Worm (Caenorhabditis elegans): ENCODE data around the gene T09F3.2.

T09F3.2 gene

DNA sequence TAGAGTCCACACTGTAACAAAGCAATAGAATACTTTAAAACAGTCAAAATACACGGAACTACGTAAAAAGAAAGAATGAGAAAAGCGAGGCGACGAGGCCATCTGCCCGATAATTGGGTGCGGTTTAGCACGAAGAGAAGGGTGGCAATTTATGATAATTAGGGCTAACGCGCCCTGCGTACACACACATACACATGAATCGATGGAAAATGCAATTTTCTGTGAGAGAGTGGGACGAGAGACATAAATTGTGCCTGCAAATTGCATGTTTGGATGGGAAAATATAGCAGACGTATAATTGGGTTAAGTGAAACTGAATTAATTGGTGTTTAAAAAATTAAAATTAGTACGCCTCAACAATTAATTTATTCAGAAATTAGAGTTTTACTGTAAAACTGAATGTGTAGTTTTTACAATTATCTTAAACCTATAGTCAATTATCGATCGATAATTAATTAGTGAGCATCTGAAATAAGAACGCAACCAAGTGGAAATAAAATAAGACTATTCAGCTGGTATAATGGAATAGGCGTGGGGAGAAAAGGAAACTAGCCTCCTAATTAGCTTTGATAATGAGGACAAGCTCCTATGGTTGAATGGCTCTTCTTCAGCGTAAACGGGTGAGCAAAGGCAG, 17.3 kb upstream of the T09F3.2 start:
- no peak for TF ChIP-seq nhr-11 (tag; optimal IDR thresholded peaks at IDR 0.05)
- no peak for TF ChIP-seq nhr-237 (tag; optimal IDR thresholded peaks at IDR 0.05)
- TF ChIP-seq nhr-10 (tag; optimal IDR thresholded peaks at IDR 0.05) = no peak
- peak; percentile 32 for TF ChIP-seq C34F6.9 (tag; optimal IDR thresholded peaks at IDR 0.05)
- peak; percentile 60 for TF ChIP-seq nhr-25 (tag; optimal IDR thresholded peaks at IDR 0.05)
- TF ChIP-seq nhr-21 (tag; optimal IDR thresholded peaks at IDR 0.05) = no peak
- TF ChIP-seq crh-2 (tag; optimal IDR thresholded peaks at IDR 0.05) = no peak
- TF ChIP-seq sem-4 (tag; optimal IDR thresholded peaks at IDR 0.05) = peak; percentile 58
- TF ChIP-seq elt-3 (tag; optimal IDR thresholded peaks at IDR 0.05) = no peak
- no peak for TF ChIP-seq sma-3 (GFP tag; optimal IDR thresholded peaks at IDR 0.05)
- TF ChIP-seq zag-1 (tag; optimal IDR thresholded peaks at IDR 0.05) = no peak
- TF ChIP-seq blmp-1 (tag; optimal IDR thresholded peaks at IDR 0.05; ENCODE audit: insufficient read depth) = no peak
- TF ChIP-seq lsy-2 (tag; optimal IDR thresholded peaks at IDR 0.05) = peak in 1 of 2 experiments; percentile 5
- TF ChIP-seq lin-39 (tag; optimal IDR thresholded peaks at IDR 0.05) = no peak
- TF ChIP-seq mab-5 (tag; optimal IDR thresholded peaks at IDR 0.05) = no peak

DNA sequence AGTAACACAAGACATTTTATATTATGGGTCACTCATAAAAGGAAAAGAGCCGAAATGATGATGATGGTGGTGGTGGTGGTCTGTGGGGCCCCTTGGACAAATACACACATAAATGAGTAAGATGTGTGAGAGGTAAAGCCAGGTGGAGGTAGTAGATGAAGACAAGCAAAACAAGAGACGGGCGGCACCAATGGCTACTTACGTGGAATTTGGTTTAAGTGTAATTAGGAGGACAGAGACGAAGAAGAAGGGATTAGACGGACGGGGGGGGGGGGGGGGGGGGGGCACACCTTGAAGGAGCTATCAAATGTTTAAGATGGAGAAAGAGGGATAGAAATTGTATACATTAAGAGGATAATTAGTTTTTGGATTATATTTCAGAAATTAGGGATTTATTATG, 16.2 kb upstream of the T09F3.2 start:
- TF ChIP-seq nhr-129 (tag; optimal IDR thresholded peaks at IDR 0.05) (no peak), lin-13 (GFP tag; optimal IDR thresholded peaks at IDR 0.05) (no peak), fos-1 (tag; optimal IDR thresholded peaks at IDR 0.05) (no peak), unc-55 (GFP tag; optimal IDR thresholded peaks at IDR 0.05) (no peak), elt-3 (tag; optimal IDR thresholded peaks at IDR 0.05) (no peak), unc-62 (GFP tag; optimal IDR thresholded peaks at IDR 0.05) (no peak), sma-3 (GFP tag; optimal IDR thresholded peaks at IDR 0.05) (no peak), gmeb-1 (tag; optimal IDR thresholded peaks at IDR 0.05) (no peak), nhr-25 (tag; optimal IDR thresholded peaks at IDR 0.05) (no peak), F13H6.1 (tag; optimal IDR thresholded peaks at IDR 0.05) (no peak), unc-39 (tag; optimal IDR thresholded peaks at IDR 0.05) (no peak), nhr-12 (tag; optimal IDR thresholded peaks at IDR 0.05) (no peak), peb-1 (tag; optimal IDR thresholded peaks at IDR 0.05) (no peak), nhr-77 (tag; optimal IDR thresholded peaks at IDR 0.05) (no peak), mab-5 (tag; optimal IDR thresholded peaks at IDR 0.05) (no peak), nhr-23 (tag; optimal IDR thresholded peaks at IDR 0.05) (no peak), ZK546.5 (tag; optimal IDR thresholded peaks at IDR 0.05) (no peak), ztf-1 (GFP tag; conservative IDR thresholded peaks at IDR 0.05) (no peak)

ce11 chrII:10377901-10378300, 13.1 kb upstream of the T09F3.2 start:
- TF ChIP-seq C34F6.9 (tag; optimal IDR thresholded peaks at IDR 0.05) (no peak), mdl-1 (tag; optimal IDR thresholded peaks at IDR 0.05) (no peak), nhr-6 (tag; optimal IDR thresholded peaks at IDR 0.05) (no peak), lsy-2 (tag; optimal IDR thresholded peaks at IDR 0.05) (peak in 1 of 2 experiments; percentile 17), nhr-77 (tag; optimal IDR thresholded peaks at IDR 0.05) (no peak), Y55F3AM.14 (GFP tag; optimal IDR thresholded peaks at IDR 0.05) (no peak)

- TF ChIP-seq unc-55 (GFP tag; optimal IDR thresholded peaks at IDR 0.05) = peak; percentile 27
- no peak for TF ChIP-seq nhr-11 (tag; optimal IDR thresholded peaks at IDR 0.05)
- TF ChIP-seq peb-1 (tag; optimal IDR thresholded peaks at IDR 0.05) = no peak
- peak; percentile 28 for TF ChIP-seq C34F6.9 (tag; optimal IDR thresholded peaks at IDR 0.05)
- TF ChIP-seq aly-2 (tag; optimal IDR thresholded peaks at IDR 0.05) = no peak
- no peak for TF ChIP-seq mab-5 (tag; optimal IDR thresholded peaks at IDR 0.05)
- no peak for TF ChIP-seq mdl-1 (tag; optimal IDR thresholded peaks at IDR 0.05)
- TF ChIP-seq dmd-4 (tag; optimal IDR thresholded peaks at IDR 0.05) = no peak
These were observed 11.4 kb upstream of the T09F3.2 start for ce11 chrII:10379546-10379945.

ce11 chrII:10382247-10382646, 8.7 kb upstream of the T09F3.2 start:
- TF ChIP-seq nhr-21 (tag; optimal IDR thresholded peaks at IDR 0.05) = peak; percentile 1
- TF ChIP-seq R02D3.7 (tag; optimal IDR thresholded peaks at IDR 0.05) = no peak
- no peak for TF ChIP-seq unc-55 (GFP tag; optimal IDR thresholded peaks at IDR 0.05)
- peak; percentile 49 for TF ChIP-seq gmeb-1 (tag; optimal IDR thresholded peaks at IDR 0.05)
- TF ChIP-seq lin-39 (tag; optimal IDR thresholded peaks at IDR 0.05) = no peak
- no peak for TF ChIP-seq ztf-11 (tag; optimal IDR thresholded peaks at IDR 0.05)
- no peak for TF ChIP-seq nhr-237 (tag; optimal IDR thresholded peaks at IDR 0.05)
- TF ChIP-seq nhr-11 (tag; optimal IDR thresholded peaks at IDR 0.05) = no peak
- no peak for TF ChIP-seq nhr-10 (tag; optimal IDR thresholded peaks at IDR 0.05)
- peak; percentile 40 for TF ChIP-seq blmp-1 (tag; optimal IDR thresholded peaks at IDR 0.05; ENCODE audit: insufficient read depth)
- TF ChIP-seq nhr-77 (tag; optimal IDR thresholded peaks at IDR 0.05) = no peak
- TF ChIP-seq mbf-1 (tag; optimal IDR thresholded peaks at IDR 0.05) = no peak
- no peak for TF ChIP-seq unc-39 (tag; optimal IDR thresholded peaks at IDR 0.05)
- TF ChIP-seq elt-1 (tag; optimal IDR thresholded peaks at IDR 0.05) = no peak
- TF ChIP-seq sma-9 (GFP tag; optimal IDR thresholded peaks at IDR 0.05) = peak; percentile 74
- TF ChIP-seq sma-9 (tag; optimal IDR thresholded peaks at IDR 0.05) = no peak
- no peak for TF ChIP-seq ama-1 (optimal IDR thresholded peaks at IDR 0.05)
- no peak for TF ChIP-seq elt-3 (tag; optimal IDR thresholded peaks at IDR 0.05)
- TF ChIP-seq unc-62 (GFP tag; optimal IDR thresholded peaks at IDR 0.05) = no peak
- TF ChIP-seq zag-1 (tag; optimal IDR thresholded peaks at IDR 0.05) = no peak
- no peak for TF ChIP-seq mdl-1 (tag; optimal IDR thresholded peaks at IDR 0.05)
- no peak for TF ChIP-seq ztf-1 (GFP tag; conservative IDR thresholded peaks at IDR 0.05)
- no peak for TF ChIP-seq aly-2 (tag; optimal IDR thresholded peaks at IDR 0.05)
- no peak for TF ChIP-seq Y55F3AM.14 (GFP tag; optimal IDR thresholded peaks at IDR 0.05)
- TF ChIP-seq mab-5 (tag; optimal IDR thresholded peaks at IDR 0.05) = no peak
- TF ChIP-seq alr-1 (tag; optimal IDR thresholded peaks at IDR 0.05) = no peak
- peak in 1 of 2 experiments; percentile 50 for TF ChIP-seq lsy-2 (tag; optimal IDR thresholded peaks at IDR 0.05)
- peak; percentile 83 for TF ChIP-seq F13H6.1 (tag; optimal IDR thresholded peaks at IDR 0.05)
- peak; percentile 26 for TF ChIP-seq C34F6.9 (tag; optimal IDR thresholded peaks at IDR 0.05)
- TF ChIP-seq sem-4 (tag; optimal IDR thresholded peaks at IDR 0.05) = peak; percentile 76

All from whole organism, L2 larva.